Worm (Caenorhabditis elegans) whole organism, late embryonic: ENCODE results near the gene T19B10.2.

ENCODE experiments used
- T23F11.4 ChIP-seq: fragments of 200-800 bp; sonication (Bioruptor generic); optimal IDR thresholded peaks from 2 replicates; lab custom pipeline; 2018; ENCODE audit warnings: mild to moderate bottlenecking, missing genetic modification characterization, missing compliant biosample characterization
- ama-1 ChIP-seq: fragments of 150-350 bp; optimal IDR thresholded peaks from 2 replicates; lab custom pipeline; 2014
- ceh-22 ChIP-seq: sonication (generic microtip); optimal IDR thresholded peaks from 2 replicates; lab custom pipeline; 2017; ENCODE audit warnings: missing biosample characterization, missing genetic modification characterization
- madf-2 ChIP-seq: sonication (generic microtip); optimal IDR thresholded peaks from 2 replicates; lab custom pipeline; 2017; ENCODE audit warnings: missing genetic modification characterization, missing compliant biosample characterization
- nhr-232 ChIP-seq: sonication (generic microtip); optimal IDR thresholded peaks from 2 replicates; lab custom pipeline; 2016; ENCODE audit warnings: missing genetic modification characterization, missing compliant biosample characterization
- rnt-1 ChIP-seq: sonication (generic microtip); optimal IDR thresholded peaks from 2 replicates; lab custom pipeline; 2016; ENCODE audit warnings: missing genetic modification characterization, missing compliant biosample characterization

- TF ChIP-seq ama-1 (lab: Kevin White, UChicago) = no peak
- no peak for TF ChIP-seq rnt-1 (tag; lab: Kevin White, UChicago)
- TF ChIP-seq madf-2 (tag; lab: Kevin White, UChicago) = no peak
- no peak for TF ChIP-seq T23F11.4 (GFP tag; lab: Kevin White, UChicago)
- TF ChIP-seq ceh-22 (tag; lab: Kevin White, UChicago) = no peak
- no peak for TF ChIP-seq nhr-232
Observed at ce11 chrV:11241580-11241979, 20.5 kb downstream of the T19B10.2 start, which contains the start of gene pgap-1.
